Fruit fly (Drosophila melanogaster): ENCODE measurements around the gene CG45101.
A peak's percentile ranks its signal among the peaks of the same experiment; 100 is the strongest.

Gene CG45101

dm6 chr3L:11096195-11096908 lies 31.6 kb downstream of the CG45101 start, which contains the start of the genes CG46439, Iyd and CG33947 (continued):
- no peak for TF ChIP-seq dimm (GFP tag; IDR thresholded peaks at IDR 0.05)
- TF ChIP-seq CG17802 (tag; optimal IDR thresholded peaks at IDR 0.05) = no peak
- TF ChIP-seq Elba2 (GFP tag; optimal IDR thresholded peaks at IDR 0.05) = peak; percentile 24
- no peak for TF ChIP-seq hkb (optimal IDR thresholded peaks at IDR 0.05)
- TF ChIP-seq hkb (GFP tag; IDR thresholded peaks at IDR 0.05) = peak; percentile 37; the same call in 1 of the 2 replicates
- no peak for TF ChIP-seq BEAF-32 (GFP tag; optimal IDR thresholded peaks at IDR 0.05)
- no peak for TF ChIP-seq CG8281 (tag; optimal IDR thresholded peaks at IDR 0.05)
- peak; percentile 95 for TF ChIP-seq nom (GFP tag; optimal IDR thresholded peaks at IDR 0.05)
- TF ChIP-seq CG14441 (GFP tag; IDR thresholded peaks at IDR 0.05) = peak; percentile 29; the same call in 1 of the 2 replicates
- TF ChIP-seq Myb (GFP tag; optimal IDR thresholded peaks at IDR 0.05) = peak; percentile 93
- peak; percentile 19 for TF ChIP-seq CG10209 (GFP tag; optimal IDR thresholded peaks at IDR 0.05)
- peak; percentile 4; the same call in 1 of the 3 replicates for TF ChIP-seq ci (GFP tag; IDR thresholded peaks at IDR 0.05)
- no peak for TF ChIP-seq inv (GFP tag; IDR thresholded peaks at IDR 0.05; ENCODE audit: partially characterized antibody)
- TF ChIP-seq bsh (GFP tag; optimal IDR thresholded peaks at IDR 0.05) = peak in 1 of 2 experiments; percentile 77
- peak; percentile 73 for TF ChIP-seq lbe (GFP tag; optimal IDR thresholded peaks at IDR 0.05)
- peak; percentile 20 for TF ChIP-seq BtbVII (GFP tag; optimal IDR thresholded peaks at IDR 0.05)
- TF ChIP-seq CG31365 (tag; optimal IDR thresholded peaks at IDR 0.05) = no peak
- TF ChIP-seq schlank (tag; optimal IDR thresholded peaks at IDR 0.05) = no peak
- 0 out of 4 replicates have a peak, but pooled peaks have one; percentile 76 for TF ChIP-seq chinmo (GFP tag; IDR thresholded peaks at IDR 0.05; ENCODE audit: partially characterized antibody)
- no peak for TF ChIP-seq knrl (GFP tag; IDR thresholded peaks at IDR 0.05; ENCODE audit: partially characterized antibody)
- peak; percentile 42; the same call in 1 of the 2 replicates for TF ChIP-seq CG32532 (GFP tag; IDR thresholded peaks at IDR 0.05)
- peak; percentile 46 for TF ChIP-seq CG12659 (GFP tag; optimal IDR thresholded peaks at IDR 0.05)
- TF ChIP-seq Trl (optimal IDR thresholded peaks at IDR 0.05) = peak; percentile 89 to 92
- peak; percentile 60 for TF ChIP-seq Trl (GFP tag; optimal IDR thresholded peaks at IDR 0.05)
- TF ChIP-seq row (GFP tag; IDR thresholded peaks at IDR 0.05) = peak; percentile 35; the same call in 1 of the 3 replicates
- TF ChIP-seq unc-4 (GFP tag; IDR thresholded peaks at IDR 0.05; ENCODE audit: partially characterized antibody) = peak; percentile 40; the same call in 1 of the 2 replicates
- TF ChIP-seq crp (GFP tag; optimal IDR thresholded peaks at IDR 0.05) = peak; percentile 70 to 93
- peak; percentile 82 for TF ChIP-seq ftz-f1 (GFP tag; optimal IDR thresholded peaks at IDR 0.05)
- TF ChIP-seq Camta (GFP tag; optimal IDR thresholded peaks at IDR 0.05) = no peak
- peak; percentile 54 for TF ChIP-seq gcm (GFP tag; optimal IDR thresholded peaks at IDR 0.05)
- TF ChIP-seq C15 (GFP tag; IDR thresholded peaks at IDR 0.05) = 0 out of 3 replicates have a peak, but pooled peaks have one; percentile 19
- peak; percentile 58 for TF ChIP-seq Hand (GFP tag; optimal IDR thresholded peaks at IDR 0.05)
- TF ChIP-seq corto (GFP tag; optimal IDR thresholded peaks at IDR 0.05) = peak; percentile 16
- TF ChIP-seq CG9797 (GFP tag; optimal IDR thresholded peaks at IDR 0.05) = peak; percentile 32
- TF ChIP-seq sna (GFP tag; IDR thresholded peaks at IDR 0.05; ENCODE audit: partially characterized antibody) = peak; percentile 54
- peak; percentile 28 for TF ChIP-seq cwo (GFP tag; optimal IDR thresholded peaks at IDR 0.05)
- peak; percentile 71 for TF ChIP-seq Drgx (GFP tag; IDR thresholded peaks at IDR 0.05)
- TF ChIP-seq zfh2 (GFP tag; optimal IDR thresholded peaks at IDR 0.05) = peak; percentile 22
- TF ChIP-seq nmo (GFP tag; optimal IDR thresholded peaks at IDR 0.05) = no peak
- no peak for TF ChIP-seq Gug (GFP tag; IDR thresholded peaks at IDR 0.05)
- TF ChIP-seq Med (GFP tag) = peak; percentile 89
- TF ChIP-seq CG2120 (GFP tag; optimal IDR thresholded peaks at IDR 0.05) = peak; percentile 26
- TF ChIP-seq CG17829 (tag; optimal IDR thresholded peaks at IDR 0.05) = peak; percentile 29
- TF ChIP-seq CrebB (tag; optimal IDR thresholded peaks at IDR 0.05) = no peak
- peak; percentile 38 for TF ChIP-seq abd-A (tag; optimal IDR thresholded peaks at IDR 0.05)
- TF ChIP-seq stwl (tag; optimal IDR thresholded peaks at IDR 0.05) = peak; percentile 70
- peak; percentile 85 for TF ChIP-seq Vsx1 (GFP tag; optimal IDR thresholded peaks at IDR 0.05)
- TF ChIP-seq CG31441 (GFP tag; IDR thresholded peaks at IDR 0.05) = no peak

All from whole organism, embryonic.